Worm (Caenorhabditis elegans): ENCODE data around the gene egl-3.

ce11 chrV:10198386-10198785 lies 24.8 kb upstream of the egl-3 start, which contains the start of gene ZK856.6:
- no peak for TF ChIP-seq lsl-1 (GFP tag; optimal IDR thresholded peaks at IDR 0.05)
- TF ChIP-seq unc-62 (GFP tag; optimal IDR thresholded peaks at IDR 0.05), result no peak
- TF ChIP-seq somi-1 (GFP tag; optimal IDR thresholded peaks at IDR 0.05), result no peak
